Worm (Caenorhabditis elegans): Measurements from ENCODE around the gene Y14H12B.1.
A peak's percentile ranks its signal among the peaks of the same experiment; 100 is the strongest.

Gene Y14H12B.1

DNA sequence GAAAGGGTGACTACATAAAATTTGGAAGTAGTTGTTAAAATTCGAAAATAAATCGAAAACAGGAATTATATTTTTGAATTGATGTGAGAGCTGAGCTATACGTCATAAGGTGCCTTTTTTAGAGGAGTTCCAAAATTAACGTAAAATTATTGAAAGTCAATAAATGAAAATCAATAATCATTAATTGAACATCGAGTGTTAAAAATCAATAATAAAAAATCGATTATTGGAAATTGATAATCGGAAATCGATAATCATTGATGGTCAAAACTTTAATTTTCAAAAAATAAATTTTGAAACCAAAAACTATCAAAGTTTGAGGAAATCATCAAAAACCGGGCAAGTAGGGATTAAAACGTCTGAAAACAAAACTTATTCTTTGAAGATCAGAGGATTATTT is 20.6 kb upstream of the Y14H12B.1 start:
- TF ChIP-seq dao-5 (tag; optimal IDR thresholded peaks at IDR 0.05), result no peak
- TF ChIP-seq him-1 (tag; optimal IDR thresholded peaks at IDR 0.05), result no peak
- no peak for TF ChIP-seq W03F9.2 (tag; optimal IDR thresholded peaks at IDR 0.05)

- no peak for TF ChIP-seq dao-5 (tag; optimal IDR thresholded peaks at IDR 0.05)
- TF ChIP-seq him-1 (tag; optimal IDR thresholded peaks at IDR 0.05), result no peak
- no peak for TF ChIP-seq W03F9.2 (tag; optimal IDR thresholded peaks at IDR 0.05)
Observed at ce11 chrII:3917985-3918633, 16.1 kb upstream of the Y14H12B.1 start.

DNA sequence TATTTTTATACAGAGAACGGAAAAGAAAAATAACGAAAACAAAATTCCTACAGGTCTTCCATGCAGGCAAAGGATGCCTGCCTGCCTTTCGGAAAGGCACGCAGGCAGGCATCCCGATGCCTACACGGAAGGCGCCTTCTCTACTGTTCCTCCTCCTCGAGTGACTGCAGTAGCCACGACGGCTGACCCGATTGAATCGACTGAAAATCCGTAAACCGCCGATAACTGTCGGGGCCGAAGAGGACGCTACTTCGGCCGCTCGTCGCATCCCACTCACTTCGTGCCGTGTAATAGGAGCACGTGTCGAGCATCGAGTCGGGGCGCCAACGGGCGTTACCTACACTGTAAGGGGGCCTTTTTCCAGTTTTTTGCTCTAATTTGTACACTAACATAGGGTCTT is 13.6 kb upstream of the Y14H12B.1 start:
- TF ChIP-seq dao-5 (tag; optimal IDR thresholded peaks at IDR 0.05), result no peak
- TF ChIP-seq him-1 (tag; optimal IDR thresholded peaks at IDR 0.05), result no peak
- TF ChIP-seq W03F9.2 (tag; optimal IDR thresholded peaks at IDR 0.05), result no peak

- no peak for TF ChIP-seq him-1 (tag; optimal IDR thresholded peaks at IDR 0.05)
- no peak for TF ChIP-seq dao-5 (tag; optimal IDR thresholded peaks at IDR 0.05)
- no peak for TF ChIP-seq W03F9.2 (tag; optimal IDR thresholded peaks at IDR 0.05)
Observed at ce11 chrII:3922696-3923095, 11.6 kb upstream of the Y14H12B.1 start.

- TF ChIP-seq W03F9.2 (tag; optimal IDR thresholded peaks at IDR 0.05) (no peak), dao-5 (tag; optimal IDR thresholded peaks at IDR 0.05) (no peak), him-1 (tag; optimal IDR thresholded peaks at IDR 0.05) (no peak)
Observed at ce11 chrII:3927943-3928393, 6.3 kb upstream of the Y14H12B.1 start, which contains the start of gene plpp-1.1. TSS of gene plpp-1.1 (minus strand) at chrII:3927993.

DNA sequence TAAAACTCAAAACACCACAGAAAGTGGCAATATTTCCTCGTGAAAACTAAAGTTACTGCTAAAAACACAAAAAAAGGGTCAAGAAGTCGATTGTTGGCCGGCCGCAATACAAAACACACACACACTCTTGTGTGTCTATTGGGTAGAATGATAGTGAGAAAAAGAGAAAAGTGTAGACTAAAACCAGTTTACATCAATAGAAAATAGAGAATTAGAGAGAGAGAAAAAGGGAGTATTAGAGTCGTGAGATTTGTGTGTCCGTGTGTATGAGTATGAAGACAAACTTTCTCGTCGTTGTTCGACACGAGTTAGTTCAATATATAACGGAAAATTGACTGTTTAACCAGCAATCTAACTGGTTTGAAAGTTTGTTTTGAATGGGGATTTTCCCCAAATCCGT is 4.8 kb upstream of the Y14H12B.1 start:
- TF ChIP-seq dao-5 (tag; optimal IDR thresholded peaks at IDR 0.05) (no peak), W03F9.2 (tag; optimal IDR thresholded peaks at IDR 0.05) (no peak), him-1 (tag; optimal IDR thresholded peaks at IDR 0.05) (no peak)

DNA sequence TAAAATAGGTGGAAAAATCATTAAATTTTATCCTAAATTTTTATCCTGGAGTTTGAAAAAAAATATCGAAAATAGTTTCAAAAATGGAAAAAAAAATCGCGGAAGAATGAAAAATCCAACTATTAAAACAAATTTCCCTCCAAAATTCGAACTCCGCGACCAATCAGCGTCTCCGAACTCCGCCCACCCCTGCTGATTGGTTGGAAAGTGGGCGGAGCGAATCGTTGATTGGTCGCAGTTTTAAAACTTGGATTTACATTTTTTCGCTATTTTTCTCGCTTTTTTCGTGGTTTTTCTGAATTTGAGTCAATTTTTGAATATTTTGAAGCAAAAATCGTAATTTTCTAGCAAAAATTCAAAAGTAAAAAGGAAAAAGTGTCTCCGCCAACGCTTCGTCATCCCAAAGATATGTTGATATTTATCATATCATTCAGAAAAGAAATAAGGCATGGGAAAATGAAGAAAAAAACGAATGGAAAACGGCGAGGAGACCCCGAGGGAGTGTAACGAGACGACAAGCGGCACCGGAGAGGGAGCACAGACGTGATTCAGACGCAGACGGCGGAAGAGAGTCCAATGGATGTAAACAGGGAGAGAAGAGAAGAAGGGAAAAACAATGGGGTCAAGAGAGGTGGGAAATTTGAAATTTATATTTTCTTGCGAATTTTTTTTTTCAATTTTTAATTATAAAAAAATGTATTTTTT is 3.6 kb upstream of the Y14H12B.1 start:
- TF ChIP-seq dao-5 (tag; optimal IDR thresholded peaks at IDR 0.05), result no peak
- peak; percentile 72 for TF ChIP-seq W03F9.2 (tag; optimal IDR thresholded peaks at IDR 0.05)

DNA sequence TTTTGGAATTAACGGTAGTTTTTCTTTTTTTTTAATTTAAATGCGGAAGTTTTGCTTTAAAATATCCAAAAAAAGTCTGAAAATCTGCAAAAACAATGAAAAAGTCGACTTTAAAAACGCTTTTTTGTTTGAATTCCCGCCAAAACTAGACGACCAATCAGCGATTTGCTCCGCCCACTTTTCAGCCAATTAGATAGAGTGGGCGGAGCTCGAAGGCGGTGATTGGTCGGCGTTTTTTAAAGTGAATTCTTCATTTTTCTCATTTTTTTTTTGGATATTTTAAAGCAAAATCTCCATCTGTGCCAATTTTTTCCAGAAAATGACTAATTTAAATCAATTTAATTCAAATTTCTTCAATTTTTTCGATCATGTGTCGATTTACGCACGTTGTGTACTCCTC is 3.0 kb upstream of the Y14H12B.1 start:
- TF ChIP-seq him-1 (tag; optimal IDR thresholded peaks at IDR 0.05) (no peak), W03F9.2 (tag; optimal IDR thresholded peaks at IDR 0.05) (no peak), dao-5 (tag; optimal IDR thresholded peaks at IDR 0.05) (no peak)

DNA sequence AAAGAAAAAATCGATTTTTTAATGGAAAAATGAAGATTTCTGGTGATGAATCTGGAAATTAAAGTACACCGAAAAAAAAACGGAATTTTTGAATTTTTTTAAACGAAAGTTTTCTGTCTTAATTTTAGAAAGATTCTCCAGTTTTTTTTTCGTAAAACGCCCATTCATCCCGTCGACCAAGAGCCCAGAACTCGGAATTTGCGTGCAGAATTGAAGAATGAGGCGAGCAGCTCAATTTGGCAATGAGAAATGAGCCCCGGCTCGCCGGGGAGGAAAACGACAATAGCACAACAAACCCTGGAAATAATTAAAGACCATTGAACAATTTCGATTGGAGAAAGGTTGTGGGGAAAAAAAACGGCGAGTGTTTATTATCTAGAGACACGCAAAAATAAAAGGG is 2.4 kb upstream of the Y14H12B.1 start:
- TF ChIP-seq W03F9.2 (tag; optimal IDR thresholded peaks at IDR 0.05) (no peak), dao-5 (tag; optimal IDR thresholded peaks at IDR 0.05) (no peak), him-1 (tag; optimal IDR thresholded peaks at IDR 0.05) (no peak)

- TF ChIP-seq W03F9.2 (tag; optimal IDR thresholded peaks at IDR 0.05) (no peak), dao-5 (tag; optimal IDR thresholded peaks at IDR 0.05) (no peak)
Observed at ce11 chrII:3933640-3934039, 607 bp upstream of the Y14H12B.1 start, which contains the start of gene Y14H12B.2. TSS of gene Y14H12B.2 (minus strand) at chrII:3933740.

DNA sequence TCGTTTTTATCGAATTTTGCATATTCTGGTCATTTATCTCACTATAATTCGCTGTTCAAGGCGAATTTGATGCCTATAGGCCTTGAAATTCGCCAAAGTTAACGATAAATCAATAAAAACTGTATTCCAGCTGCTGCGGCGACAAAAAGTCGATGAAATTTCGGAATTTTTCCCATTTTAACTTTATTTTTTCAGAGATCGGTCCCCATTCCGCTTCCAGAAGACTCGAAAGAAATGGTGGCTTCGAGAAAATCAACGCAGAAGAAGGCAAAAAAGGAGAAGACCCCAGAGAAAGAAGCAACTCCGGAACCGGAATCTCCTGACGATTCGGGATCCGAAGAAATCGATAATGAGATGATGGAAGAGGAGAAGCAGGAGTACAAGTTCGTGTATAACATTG is 851 bp downstream of the Y14H12B.1 start:
- no peak for TF ChIP-seq him-1 (tag; optimal IDR thresholded peaks at IDR 0.05)
- no peak for TF ChIP-seq dao-5 (tag; optimal IDR thresholded peaks at IDR 0.05)
- no peak for TF ChIP-seq W03F9.2 (tag; optimal IDR thresholded peaks at IDR 0.05)

DNA sequence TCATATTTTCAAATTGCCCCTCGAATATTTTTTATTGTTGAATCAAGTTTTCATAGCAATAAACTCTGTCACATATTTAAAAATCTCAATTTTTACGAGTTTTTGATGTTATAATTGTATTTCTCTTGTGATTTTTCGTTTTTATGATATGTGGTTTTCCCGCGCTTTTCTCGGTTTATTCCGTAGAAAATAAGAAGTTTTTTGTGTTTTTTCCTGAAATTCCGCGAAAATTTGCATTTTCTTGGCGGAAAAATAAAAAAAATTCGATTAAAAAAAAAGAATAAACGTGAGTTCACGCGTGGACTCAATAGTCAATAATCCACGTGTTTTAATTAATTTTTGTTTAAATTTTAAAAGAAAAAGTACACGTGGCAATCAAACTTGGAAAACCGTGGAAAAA is 1.7 kb downstream of the Y14H12B.1 start:
- TF ChIP-seq W03F9.2 (tag; optimal IDR thresholded peaks at IDR 0.05) (no peak), him-1 (tag; optimal IDR thresholded peaks at IDR 0.05) (no peak), dao-5 (tag; optimal IDR thresholded peaks at IDR 0.05) (no peak)

DNA sequence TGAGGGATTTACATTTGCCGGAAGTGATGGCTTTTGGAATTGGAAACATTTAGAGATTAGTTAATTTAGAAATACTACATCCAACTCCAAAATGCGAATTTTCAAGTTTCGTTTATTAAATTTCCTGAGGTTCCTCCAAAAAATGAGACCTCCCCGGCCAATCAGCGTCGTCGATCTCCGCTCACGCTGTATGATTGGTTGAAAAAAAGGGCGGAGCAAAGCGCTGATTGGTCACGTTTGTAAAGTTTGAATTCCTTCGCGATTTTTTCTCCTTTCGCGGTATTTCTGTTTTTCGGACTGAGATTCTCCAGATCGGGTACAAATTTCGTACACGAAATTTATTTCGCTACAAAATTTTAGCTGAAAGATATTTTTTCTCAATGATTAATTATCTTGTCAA is 13.2 kb downstream of the Y14H12B.1 start:
- TF ChIP-seq him-1 (tag; optimal IDR thresholded peaks at IDR 0.05) (no peak), dao-5 (tag; optimal IDR thresholded peaks at IDR 0.05) (no peak), W03F9.2 (tag; optimal IDR thresholded peaks at IDR 0.05) (no peak)

ce11 chrII:3948507-3948906 is 14.3 kb downstream of the Y14H12B.1 start:
- TF ChIP-seq dao-5 (tag; optimal IDR thresholded peaks at IDR 0.05), result no peak
- no peak for TF ChIP-seq W03F9.2 (tag; optimal IDR thresholded peaks at IDR 0.05)
- TF ChIP-seq him-1 (tag; optimal IDR thresholded peaks at IDR 0.05), result peak; percentile 10

- TF ChIP-seq W03F9.2 (tag; optimal IDR thresholded peaks at IDR 0.05) (no peak), dao-5 (tag; optimal IDR thresholded peaks at IDR 0.05) (no peak), him-1 (tag; optimal IDR thresholded peaks at IDR 0.05) (no peak)
Observed at ce11 chrII:3950077-3950476, 15.8 kb downstream of the Y14H12B.1 start, which contains the start of gene sea-2. TSS of gene sea-2 (plus strand) at chrII:3950377.

All from whole organism, L4/young adult.